Worm (Caenorhabditis elegans) whole organism, mixed stage, embryonic: Measurements from ENCODE around the gene F53H4.2.

Experiments
- blmp-1 ChIP-seq: fragments of 150-350 bp; optimal IDR thresholded peaks from 2 replicates; lab custom pipeline; 2014; ENCODE audit warnings: missing biosample characterization, missing genetic modification characterization
- elt-3 ChIP-seq: fragments of 150-350 bp; optimal IDR thresholded peaks from 2 replicates; lab custom pipeline; 2014; ENCODE audit warnings: missing biosample characterization, missing genetic modification characterization
- ham-2 ChIP-seq: fragments of 200-800 bp; sonication (Bioruptor generic); optimal IDR thresholded peaks from 2 replicates; lab custom pipeline; 2018; ENCODE audit warnings: mild to moderate bottlenecking, missing genetic modification characterization, missing compliant biosample characterization
- lin-32 ChIP-seq: fragments of 200-800 bp; sonication (Bioruptor generic); optimal IDR thresholded peaks from 2 replicates; lab custom pipeline; 2018; ENCODE audit warnings: mild to moderate bottlenecking, missing genetic modification characterization, missing compliant biosample characterization
- lsy-2 ChIP-seq: fragments of 150-350 bp; optimal IDR thresholded peaks from 2 replicates; lab custom pipeline; 2014; ENCODE audit warnings: missing biosample characterization, missing genetic modification characterization
- nhr-237 ChIP-seq: fragments of 150-350 bp; optimal IDR thresholded peaks from 2 replicates; lab custom pipeline; 2014; ENCODE audit warnings: missing biosample characterization, missing genetic modification characterization
- nhr-28 ChIP-seq: fragments of 150-350 bp; optimal IDR thresholded peaks from 2 replicates; lab custom pipeline; 2014; ENCODE audit warnings: missing biosample characterization, missing genetic modification characterization
- pha-4 ChIP-seq: fragments of 150-350 bp; optimal IDR thresholded peaks from 2 replicates; lab custom pipeline; 2018; ENCODE audit warnings: missing biosample characterization, missing genetic modification reagents, missing genetic modification characterization
- unc-62 ChIP-seq: fragments of 150-350 bp; optimal IDR thresholded peaks from 2 replicates; lab custom pipeline; 2014; ENCODE audit warnings: missing biosample characterization, missing genetic modification reagents, missing genetic modification characterization
- ztf-11 ChIP-seq: fragments of 150-350 bp; optimal IDR thresholded peaks from 2 replicates; lab custom pipeline; 2014; ENCODE audit warnings: missing biosample characterization, missing genetic modification characterization

DNA sequence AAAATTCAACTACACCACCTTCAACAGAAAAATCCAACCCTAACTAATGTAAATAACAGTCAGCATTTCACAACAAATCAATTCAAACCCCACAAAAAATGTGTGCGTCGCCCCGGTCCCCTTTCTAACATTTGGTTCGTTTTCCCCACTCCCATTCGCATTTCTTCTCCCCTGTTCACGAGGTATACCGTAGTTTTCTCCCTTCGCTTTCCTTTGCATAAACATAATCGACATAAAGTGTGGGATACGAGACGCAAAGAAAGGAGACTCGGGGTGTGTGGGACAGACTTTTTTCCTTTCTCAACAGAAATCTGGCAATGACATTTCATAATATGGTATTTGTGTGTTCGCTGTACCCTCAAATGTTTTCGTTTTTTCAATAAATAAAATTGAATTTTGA, 45.6 kb upstream of the F53H4.2 start:
- TF ChIP-seq blmp-1 (tag; lab: Kevin White, UChicago) = no peak
- no peak for TF ChIP-seq nhr-237 (tag; lab: Kevin White, UChicago)
- no peak for TF ChIP-seq elt-3 (tag; lab: Kevin White, UChicago)
- TF ChIP-seq nhr-28 = no peak
- TF ChIP-seq pha-4 (tag; lab: Kevin White, UChicago) = no peak
- no peak for TF ChIP-seq lin-32 (GFP tag; lab: Kevin White, UChicago)
- TF ChIP-seq ham-2 = no peak
- TF ChIP-seq lsy-2 (tag; lab: Kevin White, UChicago) = no peak
- no peak for TF ChIP-seq unc-62
- TF ChIP-seq ztf-11 (tag; lab: Kevin White, UChicago) = no peak
